Worm (Caenorhabditis elegans): ENCODE results near the gene clec-49.

The clec-49 gene

DNA sequence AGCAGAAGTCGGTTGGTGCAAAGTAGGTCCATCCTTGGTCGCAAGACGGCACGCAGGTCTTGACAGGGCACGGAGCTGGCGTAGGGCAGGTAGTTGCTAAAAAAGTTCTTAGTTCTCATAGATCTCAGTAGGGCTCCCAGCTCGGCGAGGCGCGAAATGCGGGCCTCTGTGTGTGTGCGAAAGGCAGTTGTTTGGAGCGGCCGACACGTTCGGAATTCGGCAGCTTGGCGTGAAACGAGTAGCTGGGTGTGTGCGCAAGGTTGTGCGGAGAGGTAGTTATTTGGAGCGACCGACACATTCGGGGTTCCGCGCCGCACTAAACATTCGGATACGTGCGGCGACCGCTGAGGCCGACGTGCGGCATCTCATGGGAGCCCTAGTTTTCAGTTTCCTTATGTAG is 1.9 kb upstream of the clec-49 start:
- no peak for TF ChIP-seq che-1 (tag; optimal IDR thresholded peaks at IDR 0.05)
- no peak for TF ChIP-seq tbx-7 (tag; optimal IDR thresholded peaks at IDR 0.05)
- TF ChIP-seq unc-86 (tag; optimal IDR thresholded peaks at IDR 0.05) = no peak
- TF ChIP-seq hlh-30 (tag; optimal IDR thresholded peaks at IDR 0.05; ENCODE audit: insufficient read depth) = no peak
- no peak for TF ChIP-seq K02D7.2 (tag; optimal IDR thresholded peaks at IDR 0.05)
- TF ChIP-seq ceh-9 (tag; optimal IDR thresholded peaks at IDR 0.05) = no peak
- no peak for TF ChIP-seq fax-1 (tag; optimal IDR thresholded peaks at IDR 0.05)
- no peak for TF ChIP-seq ama-1 (optimal IDR thresholded peaks at IDR 0.05)
- peak; percentile 38 for TF ChIP-seq pag-3 (tag; optimal IDR thresholded peaks at IDR 0.05; ENCODE audit: borderline replicate concordance)

- TF ChIP-seq K02D7.2 (tag; optimal IDR thresholded peaks at IDR 0.05) (no peak), dve-1 (tag; optimal IDR thresholded peaks at IDR 0.05) (peak; percentile 99)
These were observed 3.9 kb downstream of the clec-49 start for ce11 chrV:19747144-19747543.

- TF ChIP-seq npax-4 (tag; optimal IDR thresholded peaks at IDR 0.05) (no peak), mec-3 (tag; optimal IDR thresholded peaks at IDR 0.05; ENCODE audit: borderline replicate concordance) (no peak), lin-11 (tag; optimal IDR thresholded peaks at IDR 0.05) (no peak), elt-2 (tag; optimal IDR thresholded peaks at IDR 0.05) (no peak), sox-2 (GFP tag; IDR thresholded peaks at IDR 0.05) (no peak), unc-86 (tag; optimal IDR thresholded peaks at IDR 0.05) (no peak), pha-4 (tag; optimal IDR thresholded peaks at IDR 0.05) (no peak), ceh-45 (GFP tag; IDR thresholded peaks at IDR 0.05) (no peak)
These were observed 5.2 kb downstream of the clec-49 start, which contains the start of gene W04E12.5 for ce11 chrV:19745852-19746251. TSS of gene W04E12.5 (plus strand) at chrV:19746152.

DNA sequence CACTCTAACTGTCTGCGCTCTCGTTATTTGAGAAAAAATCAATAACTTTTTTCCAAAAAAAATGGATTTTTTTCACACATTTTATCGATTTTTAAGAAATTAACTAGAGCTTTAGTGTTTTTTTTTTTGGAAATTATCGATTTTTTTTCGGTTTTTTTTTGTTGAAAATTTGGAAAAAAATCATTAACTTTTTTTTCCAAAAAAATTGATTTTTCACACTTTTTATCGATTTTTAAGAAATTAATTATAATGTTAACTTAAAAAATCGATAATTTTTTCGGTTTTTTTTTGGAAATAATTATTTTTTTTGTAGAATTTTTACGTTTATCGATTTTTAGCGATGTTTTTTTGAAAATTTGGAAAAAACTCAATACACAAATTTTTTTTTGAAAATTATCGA is 6.8 kb downstream of the clec-49 start:
- no peak for TF ChIP-seq hlh-30 (tag; optimal IDR thresholded peaks at IDR 0.05; ENCODE audit: insufficient read depth)
- TF ChIP-seq pha-2 (tag; optimal IDR thresholded peaks at IDR 0.05) = no peak
- TF ChIP-seq unc-3 (GFP tag; conservative IDR thresholded peaks at IDR 0.05) = no peak
- no peak for TF ChIP-seq unc-3 (tag; optimal IDR thresholded peaks at IDR 0.05)
- TF ChIP-seq fkh-10 (GFP tag; optimal IDR thresholded peaks at IDR 0.05) = no peak
- no peak for TF ChIP-seq ceh-31 (tag; optimal IDR thresholded peaks at IDR 0.05)
- TF ChIP-seq eyg-1 (tag; optimal IDR thresholded peaks at IDR 0.05) = no peak
- no peak for TF ChIP-seq ttx-3 (tag; optimal IDR thresholded peaks at IDR 0.05)
- no peak for TF ChIP-seq fax-1 (tag; optimal IDR thresholded peaks at IDR 0.05)

ce11 chrV:19743794-19744193 is 7.2 kb downstream of the clec-49 start:
- TF ChIP-seq pat-9 (tag; optimal IDR thresholded peaks at IDR 0.05) (no peak), hlh-30 (tag; optimal IDR thresholded peaks at IDR 0.05; ENCODE audit: insufficient read depth) (no peak), ceh-18 (tag; optimal IDR thresholded peaks at IDR 0.05) (no peak), madf-2 (tag; optimal IDR thresholded peaks at IDR 0.05) (no peak), nhr-11 (tag; optimal IDR thresholded peaks at IDR 0.05) (no peak), odd-2 (tag; optimal IDR thresholded peaks at IDR 0.05) (no peak), dve-1 (tag; optimal IDR thresholded peaks at IDR 0.05) (no peak), hlh-8 (tag; optimal IDR thresholded peaks at IDR 0.05) (no peak), ttx-3 (tag; optimal IDR thresholded peaks at IDR 0.05) (no peak), nhr-232 (tag; optimal IDR thresholded peaks at IDR 0.05) (no peak), hlh-13 (GFP tag; optimal IDR thresholded peaks at IDR 0.05) (no peak), pqm-1 (tag; optimal IDR thresholded peaks at IDR 0.05) (no peak), pha-4 (tag; optimal IDR thresholded peaks at IDR 0.05) (no peak), nfya-1 (tag; optimal IDR thresholded peaks at IDR 0.05) (no peak), ceh-22 (tag; optimal IDR thresholded peaks at IDR 0.05) (no peak), unc-42 (tag; optimal IDR thresholded peaks at IDR 0.05) (no peak), ceh-30 (tag; optimal IDR thresholded peaks at IDR 0.05) (no peak), fkh-10 (GFP tag; optimal IDR thresholded peaks at IDR 0.05) (no peak), C38D4.7 (GFP tag; optimal IDR thresholded peaks at IDR 0.05) (no peak)

Data from whole organism, late embryonic.